Fruit fly (Drosophila melanogaster): ENCODE results near the gene CG33689.

Gene CG33689

DNA sequence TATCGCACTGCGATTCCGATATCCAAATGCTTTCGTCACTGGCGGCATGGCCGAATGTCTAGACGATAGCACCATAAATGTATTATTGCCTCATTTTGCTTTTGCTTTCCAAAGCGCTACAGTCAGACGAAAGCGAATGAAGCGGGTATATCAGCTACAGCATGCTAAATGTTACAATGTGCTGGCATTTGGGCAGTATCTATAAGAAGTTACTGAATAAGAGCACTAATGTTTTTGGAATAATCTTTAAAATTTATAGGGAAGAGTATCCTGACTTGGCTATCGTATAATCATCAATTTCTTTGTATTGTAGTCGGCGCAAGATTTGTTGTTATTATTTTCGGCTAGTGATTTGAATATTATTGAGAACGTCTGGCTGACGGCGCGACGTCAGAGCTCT, 3.2 kb downstream of the CG33689 start (continued):
- TF ChIP-seq MBD-R2 (GFP tag; IDR thresholded peaks at IDR 0.05) (peak; percentile 76; the same call in 1 of the 2 replicates), ara (GFP tag; IDR thresholded peaks at IDR 0.05) (peak; percentile 69), ewg (GFP tag; optimal IDR thresholded peaks at IDR 0.05) (peak; percentile 46), Hr3 (GFP tag; optimal IDR thresholded peaks at IDR 0.05) (peak; percentile 52), CG11456 (GFP tag; IDR thresholded peaks at IDR 0.05) (no peak; the same call in 2 of the 3 replicates), Usf (GFP tag; optimal IDR thresholded peaks at IDR 0.05) (peak; percentile 26), ap (GFP tag; IDR thresholded peaks at IDR 0.05) (peak; percentile 64; the same call in 1 of the 2 replicates), lmd (GFP tag; IDR thresholded peaks at IDR 0.05) (peak; percentile 90), Dad (GFP tag; optimal IDR thresholded peaks at IDR 0.05) (peak; percentile 72), Hr78 (GFP tag; optimal IDR thresholded peaks at IDR 0.05) (no peak), tio (GFP tag; optimal IDR thresholded peaks at IDR 0.05) (peak; percentile 52), Xbp1 (GFP tag; optimal IDR thresholded peaks at IDR 0.05) (peak; percentile 70), CG10274 (GFP tag; optimal IDR thresholded peaks at IDR 0.05) (peak; percentile 70), CG14050 (GFP tag; IDR thresholded peaks at IDR 0.05) (peak; percentile 80), CG34376 (GFP tag; optimal IDR thresholded peaks at IDR 0.05) (peak; percentile 5), CG6854 (GFP tag; optimal IDR thresholded peaks at IDR 0.05) (peak; percentile 47), bigmax (GFP tag; optimal IDR thresholded peaks at IDR 0.05) (no peak), kay (GFP tag; optimal IDR thresholded peaks at IDR 0.05) (peak; percentile 75), CG12236 (GFP tag; optimal IDR thresholded peaks at IDR 0.05) (no peak), abd-A (tag; optimal IDR thresholded peaks at IDR 0.05) (peak; percentile 36), Dip3 (GFP tag; optimal IDR thresholded peaks at IDR 0.05) (peak; percentile 79), stc (GFP tag; IDR thresholded peaks at IDR 0.05) (peak; percentile 76), CG34422 (GFP tag; IDR thresholded peaks at IDR 0.05) (peak; percentile 88), chn (GFP tag; optimal IDR thresholded peaks at IDR 0.05) (peak; percentile 57), CG30020 (tag; optimal IDR thresholded peaks at IDR 0.05) (no peak), CG12391 (tag; optimal IDR thresholded peaks at IDR 0.05) (peak; percentile 59), CG13775 (GFP tag; optimal IDR thresholded peaks at IDR 0.05) (peak; percentile 47), CG7928 (GFP tag; optimal IDR thresholded peaks at IDR 0.05) (peak; percentile 50), pho (GFP tag; optimal IDR thresholded peaks at IDR 0.05) (peak; percentile 77), CG17612 (GFP tag; IDR thresholded peaks at IDR 0.05) (0 out of 2 replicates have a peak, but pooled peaks have one; percentile 34), CG12155 (GFP tag; optimal IDR thresholded peaks at IDR 0.05) (peak; percentile 66), CG15269 (tag; optimal IDR thresholded peaks at IDR 0.05) (peak; percentile 85), HmgD (GFP tag; optimal IDR thresholded peaks at IDR 0.05) (peak; percentile 6), Nf-YB (GFP tag; optimal IDR thresholded peaks at IDR 0.05) (peak; percentile 24), ssp (GFP tag; IDR thresholded peaks at IDR 0.05) (peak; percentile 47; the same call in 1 of the 2 replicates), slp2 (GFP tag; optimal IDR thresholded peaks at IDR 0.05) (peak; percentile 69), p53 (GFP tag; optimal IDR thresholded peaks at IDR 0.05) (no peak), ttk (GFP tag; IDR thresholded peaks at IDR 0.05) (peak; percentile 83), CG7556 (GFP tag; optimal IDR thresholded peaks at IDR 0.05) (peak; percentile 46), sens (GFP tag) (peak; percentile 94), lola (GFP tag; optimal IDR thresholded peaks at IDR 0.05) (no peak), btn (GFP tag; optimal IDR thresholded peaks at IDR 0.05) (peak; percentile 42), Elba2 (GFP tag; optimal IDR thresholded peaks at IDR 0.05) (no peak), E2f2 (GFP tag; IDR thresholded peaks at IDR 0.05) (peak; percentile 59), Xrp1 (GFP tag; IDR thresholded peaks at IDR 0.05) (peak; percentile 79), Nf-YC (tag; optimal IDR thresholded peaks at IDR 0.05) (peak; percentile 0), Nf-YA (GFP tag; IDR thresholded peaks at IDR 0.05) (peak; percentile 61; the same call in 1 of the 2 replicates), amos (GFP tag; IDR thresholded peaks at IDR 0.05; ENCODE audit: partially characterized antibody) (no peak), org-1 (GFP tag; optimal IDR thresholded peaks at IDR 0.05) (peak; percentile 68), CG11247 (GFP tag; IDR thresholded peaks at IDR 0.05) (no peak; the same call in 1 of the 2 replicates), grau (tag; optimal IDR thresholded peaks at IDR 0.05) (peak; percentile 81)
